Worm (Caenorhabditis elegans): ENCODE results near the gene lias-1.
A peak's percentile ranks its signal among the peaks of the same experiment; 100 is the strongest.

ce11 chrIII:3488224-3488623, 16.7 kb downstream of the lias-1 start, which contains the start of gene C34C12.7:
- TF ChIP-seq nhr-11 (tag; optimal IDR thresholded peaks at IDR 0.05) (no peak), lin-39 (tag; optimal IDR thresholded peaks at IDR 0.05) (no peak), unc-98 (GFP tag; IDR thresholded peaks at IDR 0.05) (no peak), ceh-82 (tag; optimal IDR thresholded peaks at IDR 0.05) (no peak), egl-27 (tag; optimal IDR thresholded peaks at IDR 0.05) (no peak), nhr-76 (tag; optimal IDR thresholded peaks at IDR 0.05) (no peak), ztf-4 (tag; optimal IDR thresholded peaks at IDR 0.05) (no peak), lin-35 (GFP tag; optimal IDR thresholded peaks at IDR 0.05) (peak in 1 of 2 experiments; percentile 35), skn-1 (tag; optimal IDR thresholded peaks at IDR 0.05) (no peak), unc-130 (tag; optimal IDR thresholded peaks at IDR 0.05) (no peak), elt-2 (tag; optimal IDR thresholded peaks at IDR 0.05) (no peak), ama-1 (optimal IDR thresholded peaks at IDR 0.05) (no peak), snpc-4 (tag; optimal IDR thresholded peaks at IDR 0.05) (no peak), tbx-2 (tag; optimal IDR thresholded peaks at IDR 0.05) (no peak)

All from whole organism, L1 larva.